Worm (Caenorhabditis elegans) whole organism, early embryonic: Measurements from ENCODE around the gene des-2.
A peak's percentile ranks its signal among the peaks of the same experiment; 100 is the strongest.

Experiments used
- B0310.2 ChIP-seq: sonication (generic microtip); optimal IDR thresholded peaks from 2 replicates; lab custom pipeline; 2016; ENCODE audit warnings: mild to moderate bottlenecking, missing genetic modification characterization, missing compliant biosample characterization
- F13C5.2 ChIP-seq: sonication (generic microtip); optimal IDR thresholded peaks from 2 replicates; lab custom pipeline; 2017; ENCODE audit warnings: mild to moderate bottlenecking, missing genetic modification characterization, inconsistent platforms, missing compliant biosample characterization
- aly-1 ChIP-seq: sonication (generic microtip); optimal IDR thresholded peaks from 2 replicates; lab custom pipeline; 2016; ENCODE audit warnings: missing genetic modification characterization, missing compliant biosample characterization
- ama-1 ChIP-seq: fragments of 150-350 bp; optimal IDR thresholded peaks from 2 replicates; lab custom pipeline; 2014
- ceh-13 ChIP-seq: fragments of 200-800 bp; sonication (Bioruptor generic); optimal IDR thresholded peaks from 2 replicates; lab custom pipeline; 2018; ENCODE audit warnings: mild to moderate bottlenecking, missing genetic modification characterization, missing compliant biosample characterization
- ceh-36 ChIP-seq: sonication (generic microtip); optimal IDR thresholded peaks from 2 replicates; lab custom pipeline; 2016; ENCODE audit warnings: missing genetic modification characterization, inconsistent platforms, missing compliant biosample characterization
- ets-7 ChIP-seq: sonication (generic microtip); optimal IDR thresholded peaks from 2 replicates; lab custom pipeline; 2016; ENCODE audit warnings: missing genotype, missing genetic modification characterization, missing compliant biosample characterization
- flt-1 ChIP-seq: fragments of 200-800 bp; sonication (Bioruptor generic); IDR thresholded peaks from 2 replicates; pipeline ENCODE4 v1.3.6; 2022; ENCODE audit warnings: missing genetic modification characterization, missing compliant biosample characterization
- hmbx-1 ChIP-seq: sonication (generic microtip); optimal IDR thresholded peaks from 2 replicates; lab custom pipeline; 2016; ENCODE audit warnings: mild to moderate bottlenecking, missing genetic modification characterization, missing compliant biosample characterization
- hmg-4 ChIP-seq: fragments of 200-800 bp; sonication (Bioruptor generic); optimal IDR thresholded peaks from 2 replicates; lab custom pipeline; 2018; ENCODE audit warnings: mild to moderate bottlenecking, missing genetic modification characterization, missing compliant biosample characterization
- hnd-1 ChIP-seq: sonication (generic microtip); optimal IDR thresholded peaks from 2 replicates; lab custom pipeline; 2016; ENCODE audit warnings: missing genetic modification characterization, missing compliant biosample characterization
- pes-1 ChIP-seq: fragments of 200-800 bp; sonication (Bioruptor generic); IDR thresholded peaks from 2 replicates; pipeline ENCODE4 v1.3.6; 2022; ENCODE audit warnings: missing genetic modification reagents, missing genetic modification characterization, missing compliant biosample characterization
- scrt-1 ChIP-seq: fragments of 200-800 bp; sonication (Bioruptor generic); IDR thresholded peaks from 2 replicates; pipeline ENCODE4 v1.3.6; 2022; ENCODE audit warnings: missing genetic modification characterization, missing compliant biosample characterization
- sea-1 ChIP-seq: fragments of 200-800 bp; sonication (Bioruptor generic); conservative IDR thresholded peaks from 2 replicates; pipeline ENCODE4 v1.3.6; 2022; ENCODE audit warnings: missing genetic modification characterization, missing compliant biosample characterization
- tbx-11 ChIP-seq: fragments of 200-800 bp; sonication (Bioruptor generic); IDR thresholded peaks from 2 replicates; pipeline ENCODE4 v1.3.6; 2022; ENCODE audit warnings: missing genetic modification characterization, missing compliant biosample characterization
- tbx-37 ChIP-seq: fragments of 200-800 bp; sonication (Bioruptor generic); conservative IDR thresholded peaks from 2 replicates; pipeline ENCODE4 v1.3.6; 2022; ENCODE audit warnings: missing genetic modification reagents, missing genetic modification characterization, missing compliant biosample characterization
- tra-4 ChIP-seq: sonication (generic microtip); optimal IDR thresholded peaks from 2 replicates; lab custom pipeline; 2017; ENCODE audit warnings: missing genetic modification characterization, missing compliant biosample characterization

des-2 gene

ce11 chrV:11445375-11445774, 23.9 kb upstream of the des-2 start:
- TF ChIP-seq flt-1 (no peak), hmg-4 (GFP tag; lab: Kevin White, UChicago) (peak; percentile 25), hnd-1 (tag; lab: Kevin White, UChicago) (no peak)

ce11 chrV:11443503-11443902, 22.0 kb upstream of the des-2 start, which contains the start of gene F57B7.2:
Gene F57B7.2, minus strand, starts transcription at chrV:11443603.
- TF ChIP-seq scrt-1 (no peak), flt-1 (no peak), F13C5.2 (tag; lab: Kevin White, UChicago) (no peak), tbx-37 (GFP tag; lab: Robert Waterston, UW) (no peak), sea-1 (GFP tag; lab: Robert Waterston, UW) (no peak), tbx-11 (GFP tag; lab: Robert Waterston, UW) (no peak), B0310.2 (tag; lab: Kevin White, UChicago) (no peak), aly-1 (tag; lab: Kevin White, UChicago) (no peak), hnd-1 (tag; lab: Kevin White, UChicago) (no peak), ceh-36 (no peak)

ce11 chrV:11439202-11439601, 17.7 kb upstream of the des-2 start:
- no peak for TF ChIP-seq tbx-11 (GFP tag; lab: Robert Waterston, UW)
- no peak for TF ChIP-seq scrt-1
- no peak for TF ChIP-seq tbx-37 (GFP tag; lab: Robert Waterston, UW)
- TF ChIP-seq ama-1 (lab: Kevin White, UChicago): no peak
- TF ChIP-seq pes-1 (GFP tag; lab: Robert Waterston, UW): no peak

- TF ChIP-seq hmg-4 (GFP tag; lab: Kevin White, UChicago) (no peak), B0310.2 (tag; lab: Kevin White, UChicago) (no peak), tbx-37 (GFP tag; lab: Robert Waterston, UW) (no peak), flt-1 (no peak), F13C5.2 (tag; lab: Kevin White, UChicago) (no peak), sea-1 (GFP tag; lab: Robert Waterston, UW) (no peak), aly-1 (tag; lab: Kevin White, UChicago) (no peak), tra-4 (no peak)
Measured at ce11 chrV:11438464-11438863, 17.0 kb upstream of the des-2 start, which contains the start of gene dmsr-1. Gene dmsr-1, plus strand, starts transcription at chrV:11438764.

ce11 chrV:11436407-11436806, 14.9 kb upstream of the des-2 start:
- TF ChIP-seq aly-1 (tag; lab: Kevin White, UChicago) (no peak), tbx-11 (GFP tag; lab: Robert Waterston, UW) (no peak), flt-1 (no peak), ets-7 (tag; lab: Kevin White, UChicago) (no peak), hmg-4 (GFP tag; lab: Kevin White, UChicago) (no peak), tra-4 (no peak), ceh-13 (GFP tag; lab: Kevin White, UChicago) (no peak), hnd-1 (tag; lab: Kevin White, UChicago) (no peak), sea-1 (GFP tag; lab: Robert Waterston, UW) (no peak), tbx-37 (GFP tag; lab: Robert Waterston, UW) (no peak), B0310.2 (tag; lab: Kevin White, UChicago) (no peak), hmbx-1 (tag; lab: Kevin White, UChicago) (no peak), F13C5.2 (tag; lab: Kevin White, UChicago) (no peak), ama-1 (lab: Kevin White, UChicago) (no peak), pes-1 (GFP tag; lab: Robert Waterston, UW) (no peak), scrt-1 (no peak)

- TF ChIP-seq ets-7 (tag; lab: Kevin White, UChicago): no peak
- no peak for TF ChIP-seq tbx-11 (GFP tag; lab: Robert Waterston, UW)
- no peak for TF ChIP-seq hmg-4 (GFP tag; lab: Kevin White, UChicago)
- no peak for TF ChIP-seq tra-4
- no peak for TF ChIP-seq B0310.2 (tag; lab: Kevin White, UChicago)
- no peak for TF ChIP-seq scrt-1
- TF ChIP-seq tbx-37 (GFP tag; lab: Robert Waterston, UW): no peak
- no peak for TF ChIP-seq flt-1
- no peak for TF ChIP-seq hmbx-1 (tag; lab: Kevin White, UChicago)
- TF ChIP-seq pes-1 (GFP tag; lab: Robert Waterston, UW): no peak
- TF ChIP-seq hnd-1 (tag; lab: Kevin White, UChicago): no peak
- no peak for TF ChIP-seq ama-1 (lab: Kevin White, UChicago)
- TF ChIP-seq F13C5.2 (tag; lab: Kevin White, UChicago): no peak
Measured at ce11 chrV:11435242-11435641, 13.7 kb upstream of the des-2 start.

ce11 chrV:11430823-11431222, 9.3 kb upstream of the des-2 start:
- TF ChIP-seq ceh-13 (GFP tag; lab: Kevin White, UChicago) (no peak), ets-7 (tag; lab: Kevin White, UChicago) (no peak), tbx-11 (GFP tag; lab: Robert Waterston, UW) (no peak), hmg-4 (GFP tag; lab: Kevin White, UChicago) (no peak), pes-1 (GFP tag; lab: Robert Waterston, UW) (no peak), aly-1 (tag; lab: Kevin White, UChicago) (no peak), B0310.2 (tag; lab: Kevin White, UChicago) (no peak), tra-4 (no peak), hmbx-1 (tag; lab: Kevin White, UChicago) (no peak), flt-1 (no peak), F13C5.2 (tag; lab: Kevin White, UChicago) (no peak)

- TF ChIP-seq hmbx-1 (tag; lab: Kevin White, UChicago) (no peak), sea-1 (GFP tag; lab: Robert Waterston, UW) (no peak), tbx-11 (GFP tag; lab: Robert Waterston, UW) (no peak), ceh-13 (GFP tag; lab: Kevin White, UChicago) (no peak), B0310.2 (tag; lab: Kevin White, UChicago) (no peak), tra-4 (no peak), flt-1 (no peak), scrt-1 (no peak), hnd-1 (tag; lab: Kevin White, UChicago) (no peak), hmg-4 (GFP tag; lab: Kevin White, UChicago) (no peak), pes-1 (GFP tag; lab: Robert Waterston, UW) (no peak), ceh-36 (no peak), ets-7 (tag; lab: Kevin White, UChicago) (no peak), aly-1 (tag; lab: Kevin White, UChicago) (no peak), F13C5.2 (tag; lab: Kevin White, UChicago) (no peak)
Measured at ce11 chrV:11428728-11429127, 7.2 kb upstream of the des-2 start.
